Fruit fly (Drosophila melanogaster): ENCODE data around the gene nrv2.

- TF ChIP-seq CG9609 (GFP tag; optimal IDR thresholded peaks at IDR 0.05): no peak
- no peak for TF ChIP-seq Dll (GFP tag; IDR thresholded peaks at IDR 0.05; ENCODE audit: partially characterized antibody)
- peak; percentile 16 for TF ChIP-seq CG15269 (tag; optimal IDR thresholded peaks at IDR 0.05)
- TF ChIP-seq oc (tag; optimal IDR thresholded peaks at IDR 0.05): no peak
- TF ChIP-seq amos (GFP tag; IDR thresholded peaks at IDR 0.05; ENCODE audit: partially characterized antibody): no peak
Measured at dm6 chr2L:6794956-6795522, 3.6 kb downstream of the nrv2 start.
